Worm (Caenorhabditis elegans): ENCODE measurements around the gene faxc-1.

DNA sequence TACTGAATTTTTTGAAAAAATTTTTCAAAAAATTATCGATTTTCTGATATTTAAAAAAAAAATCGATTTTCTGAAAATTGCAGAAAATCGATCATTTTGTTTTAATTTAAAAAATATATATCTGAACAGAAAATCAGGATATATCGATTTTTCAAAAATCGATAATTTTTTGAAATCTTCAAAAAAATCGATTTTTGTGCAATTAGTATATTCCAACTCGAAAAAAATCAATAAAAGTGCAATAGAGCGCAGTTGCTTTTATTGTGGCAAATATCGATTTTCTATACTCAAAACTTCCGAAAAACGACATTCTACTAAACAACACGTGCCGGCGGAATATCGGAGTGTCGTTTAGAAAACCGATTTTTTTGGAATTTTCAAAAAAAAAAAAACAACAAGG, 36.7 kb downstream of the faxc-1 start:
- no peak for TF ChIP-seq W03F9.2 (tag; optimal IDR thresholded peaks at IDR 0.05)
- no peak for TF ChIP-seq dao-5 (tag; optimal IDR thresholded peaks at IDR 0.05)
- no peak for TF ChIP-seq him-1 (tag; optimal IDR thresholded peaks at IDR 0.05)
